Fruit fly (Drosophila melanogaster) whole organism, embryonic: Measurements from ENCODE around the gene CG13384.

Experiments used
- Atf3 ChIP-seq: fragments of 200-800 bp; sonication (Bioruptor generic); optimal IDR thresholded peaks from 3 replicates; lab custom pipeline; 2016; ENCODE audit warnings: missing biosample characterization, missing genetic modification characterization
- Blimp-1 ChIP-seq: fragments of 200-800 bp; sonication (Bioruptor generic); optimal IDR thresholded peaks from 3 replicates; lab custom pipeline; 2018; ENCODE audit warnings: missing biosample characterization, missing genetic modification characterization, mild to moderate bottlenecking, moderate library complexity, missing genetic modification reagents
- CG10209 ChIP-seq: fragments of 200-800 bp; sonication (Bioruptor generic); optimal IDR thresholded peaks from 3 replicates; lab custom pipeline; 2017; ENCODE audit warnings: missing biosample characterization, mild to moderate bottlenecking, missing genetic modification characterization, missing genetic modification reagents
- CG11560 ChIP-seq: fragments of 200-800 bp; sonication (Bioruptor generic); IDR thresholded peaks from 3 replicates; pipeline ENCODE4 v1.3.6; 2022; ENCODE audit warnings: missing biosample characterization, missing genetic modification characterization
- CG12104 ChIP-seq: fragments of 200-800 bp; sonication (Bioruptor generic); optimal IDR thresholded peaks from 3 replicates; lab custom pipeline; 2016; ENCODE audit warnings: missing biosample characterization, missing genetic modification characterization
- CG12155 ChIP-seq: fragments of 200-800 bp; sonication (Bioruptor generic); optimal IDR thresholded peaks from 3 replicates; lab custom pipeline; 2016; ENCODE audit warnings: missing biosample characterization, missing genetic modification characterization
- CG1233 ChIP-seq: fragments of 200-800 bp; sonication (Bioruptor generic); optimal IDR thresholded peaks from 4 replicates; lab custom pipeline; 2018; ENCODE audit warnings: missing biosample characterization, mild to moderate bottlenecking, missing genetic modification characterization
- CG14710 ChIP-seq: fragments of 200-800 bp; sonication (Bioruptor generic); optimal IDR thresholded peaks from 3 replicates; lab custom pipeline; 2019; ENCODE audit warnings: missing biosample characterization, mild to moderate bottlenecking, missing genetic modification characterization, moderate library complexity
- CG15514 ChIP-seq: fragments of 200-800 bp; sonication (Bioruptor generic); optimal IDR thresholded peaks from 3 replicates; lab custom pipeline; 2017; ENCODE audit warnings: missing biosample characterization, missing genetic modification characterization, mild to moderate bottlenecking, moderate library complexity, missing genetic modification reagents
- CG17802 ChIP-seq: fragments of 200-800 bp; sonication (Bioruptor generic); optimal IDR thresholded peaks from 2 replicates; lab custom pipeline; 2018; ENCODE audit warnings: missing biosample characterization, mild to moderate bottlenecking, missing genetic modification characterization, moderate library complexity
- CG17912 ChIP-seq: fragments of 200-800 bp; sonication (Bioruptor generic); optimal IDR thresholded peaks from 2 replicates; lab custom pipeline; 2018; ENCODE audit warnings: missing biosample characterization, mild to moderate bottlenecking, missing genetic modification characterization
- CG1832 ChIP-seq: fragments of 200-800 bp; sonication (Bioruptor generic); optimal IDR thresholded peaks from 2 replicates; lab custom pipeline; 2017; ENCODE audit warnings: missing biosample characterization, mild to moderate bottlenecking, missing genetic modification characterization, inconsistent platforms
- CG18599 ChIP-seq: fragments of 200-800 bp; sonication (Bioruptor generic); optimal IDR thresholded peaks from 3 replicates; lab custom pipeline; 2017; ENCODE audit warnings: missing biosample characterization, missing genetic modification characterization, mild to moderate bottlenecking, moderate library complexity, missing genetic modification reagents
- CG2120 ChIP-seq: fragments of 200-800 bp; sonication (Bioruptor generic); optimal IDR thresholded peaks from 3 replicates; lab custom pipeline; 2016; ENCODE audit warnings: missing biosample characterization, missing genetic modification characterization
- CG31224 ChIP-seq: fragments of 200-800 bp; sonication (Bioruptor generic); IDR thresholded peaks from 2 replicates; pipeline ENCODE4 v1.3.6; 2022; ENCODE audit warnings: missing biosample characterization, missing genetic modification characterization
- CG3281 ChIP-seq: fragments of 200-800 bp; sonication (Bioruptor generic); optimal IDR thresholded peaks from 3 replicates; lab custom pipeline; 2017; ENCODE audit warnings: missing biosample characterization, mild to moderate bottlenecking, missing genetic modification characterization
- CG34422 ChIP-seq: fragments of 200-800 bp; sonication (Bioruptor generic); IDR thresholded peaks from 3 replicates; pipeline ENCODE4 v1.3.6; 2022; ENCODE audit warnings: missing biosample characterization, missing genetic modification characterization
- CG4820 ChIP-seq: fragments of 200-800 bp; sonication (Bioruptor generic); optimal IDR thresholded peaks from 3 replicates; lab custom pipeline; 2016; ENCODE audit warnings: missing biosample characterization, missing genetic modification characterization
- CG4854 ChIP-seq: fragments of 200-800 bp; sonication (Bioruptor generic); optimal IDR thresholded peaks from 2 replicates; lab custom pipeline; 2016; ENCODE audit warnings: missing biosample characterization, missing genetic modification characterization, inconsistent platforms
- Chrac-16 ChIP-seq: fragments of 200-800 bp; sonication (Bioruptor generic); optimal IDR thresholded peaks from 3 replicates; lab custom pipeline; 2016; ENCODE audit warnings: missing biosample characterization, missing genetic modification characterization
- D19A ChIP-seq: fragments of 200-800 bp; optimal IDR thresholded peaks from 3 replicates; lab custom pipeline; 2019; ENCODE audit warnings: missing biosample characterization, mild to moderate bottlenecking, missing genetic modification characterization, moderate library complexity
- Doc3 ChIP-seq: fragments of 200-800 bp; sonication (Bioruptor generic); IDR thresholded peaks from 3 replicates; pipeline ENCODE4 v1.3.6; 2022; ENCODE audit warnings: missing biosample characterization, missing genetic modification characterization; ENCODE audit not compliant: partially characterized antibody
- HLHmδ ChIP-seq: fragments of 200-800 bp; sonication (Bioruptor generic); optimal IDR thresholded peaks from 2 replicates; lab custom pipeline; 2018; ENCODE audit warnings: missing biosample characterization, mild to moderate bottlenecking, missing genetic modification characterization, moderate library complexity
- Hey ChIP-seq: fragments of 200-800 bp; sonication (Bioruptor generic); optimal IDR thresholded peaks from 3 replicates; lab custom pipeline; 2018; ENCODE audit warnings: missing biosample characterization, mild to moderate bottlenecking, missing genetic modification characterization
- Hsf ChIP-seq: fragments of 200-800 bp; sonication (Bioruptor generic); optimal IDR thresholded peaks from 3 replicates; lab custom pipeline; 2016; ENCODE audit warnings: missing biosample characterization, missing genetic modification characterization
- MESR4 ChIP-seq: fragments of 200-800 bp; sonication (Bioruptor generic); optimal IDR thresholded peaks from 2 replicates; lab custom pipeline; 2018; ENCODE audit warnings: missing biosample characterization, mild to moderate bottlenecking, missing genetic modification characterization, moderate library complexity
- Mad ChIP-seq: fragments of 200-800 bp; sonication (Bioruptor generic); optimal IDR thresholded peaks from 2 replicates; lab custom pipeline; 2016; ENCODE audit warnings: missing biosample characterization, missing genetic modification characterization
- Sox102F ChIP-seq: fragments of 200-800 bp; sonication (Bioruptor generic); optimal IDR thresholded peaks from 2 replicates; lab custom pipeline; 2018; ENCODE audit warnings: missing biosample characterization, mild to moderate bottlenecking, missing genetic modification characterization, moderate library complexity
- aop ChIP-seq: fragments of 200-800 bp; sonication (Bioruptor generic); IDR thresholded peaks from 2 replicates; pipeline ENCODE4 v1.3.6; 2022; ENCODE audit warnings: missing biosample characterization, missing genetic modification characterization
- ato ChIP-seq: fragments of 200-800 bp; sonication (Bioruptor generic); IDR thresholded peaks from 2 replicates; pipeline ENCODE4 v1.3.6; 2022; ENCODE audit warnings: missing biosample characterization, missing genetic modification characterization; ENCODE audit not compliant: partially characterized antibody
- bsh ChIP-seq, 2 experiments: fragments of 200-800 bp; sonication (Bioruptor generic); optimal IDR thresholded peaks; 2 replicates each; lab custom pipeline; 2017 to 2018; ENCODE audit warnings: mild to moderate bottlenecking in 2 of 2, missing biosample characterization in 2 of 2, missing genetic modification characterization in 2 of 2, moderate library complexity in 1 of 2
- cad ChIP-seq: fragments of >200 bp; optimal IDR thresholded peaks from 2 replicates; lab custom pipeline; 2017; ENCODE audit warnings: missing biosample characterization, missing genetic modification characterization
- cas ChIP-seq: fragments of 200-800 bp; sonication (Bioruptor generic); IDR thresholded peaks from 2 replicates; pipeline ENCODE4 v1.3.6; 2022; ENCODE audit warnings: missing biosample characterization, missing genetic modification characterization
- caup ChIP-seq: fragments of 200-800 bp; sonication (Bioruptor generic); optimal IDR thresholded peaks from 3 replicates; lab custom pipeline; 2017; ENCODE audit warnings: missing biosample characterization, mild to moderate bottlenecking, missing genetic modification characterization, moderate library complexity; ENCODE audit not compliant: severe bottlenecking
- chm ChIP-seq: fragments of 200-800 bp; sonication (Bioruptor generic); IDR thresholded peaks from 2 replicates; pipeline ENCODE4 v1.3.6; 2022; ENCODE audit warnings: missing biosample characterization, missing genetic modification characterization
- ems ChIP-seq: fragments of 200-800 bp; sonication (Bioruptor generic); optimal IDR thresholded peaks from 3 replicates; lab custom pipeline; 2016; ENCODE audit warnings: missing biosample characterization, missing genetic modification characterization
- ewg ChIP-seq: fragments of 200-800 bp; sonication (Bioruptor generic); optimal IDR thresholded peaks from 3 replicates; lab custom pipeline; 2017; ENCODE audit warnings: mild to moderate bottlenecking, missing biosample characterization, missing genetic modification reagents, missing genetic modification characterization
- ftz-f1 ChIP-seq: fragments of 200-800 bp; sonication (Bioruptor generic); optimal IDR thresholded peaks from 2 replicates; lab custom pipeline; 2016; ENCODE audit warnings: missing biosample characterization, missing genetic modification characterization
- gcm2 ChIP-seq: fragments of 200-800 bp; sonication (Bioruptor generic); optimal IDR thresholded peaks from 2 replicates; lab custom pipeline; 2016; ENCODE audit warnings: missing biosample characterization, missing genetic modification characterization
- grau ChIP-seq: fragments of 200-800 bp; optimal IDR thresholded peaks from 3 replicates; lab custom pipeline; 2019; ENCODE audit warnings: missing biosample characterization, mild to moderate bottlenecking, missing genetic modification characterization, moderate library complexity
- jumu ChIP-seq: fragments of 200-800 bp; sonication (Bioruptor generic); optimal IDR thresholded peaks from 3 replicates; lab custom pipeline; 2016; ENCODE audit warnings: missing biosample characterization, missing genetic modification characterization
- nmo ChIP-seq: fragments of 200-800 bp; sonication (Bioruptor generic); optimal IDR thresholded peaks from 2 replicates; lab custom pipeline; 2018; ENCODE audit warnings: missing biosample characterization, mild to moderate bottlenecking, missing genetic modification characterization, moderate library complexity
- nom ChIP-seq: fragments of 200-800 bp; sonication (Bioruptor generic); optimal IDR thresholded peaks from 2 replicates; lab custom pipeline; 2017; ENCODE audit warnings: missing biosample characterization, missing genetic modification characterization, mild to moderate bottlenecking, moderate library complexity, missing genetic modification reagents
- pb ChIP-seq: fragments of 200-800 bp; sonication (Bioruptor generic); optimal IDR thresholded peaks from 3 replicates; lab custom pipeline; 2016; ENCODE audit warnings: missing biosample characterization, missing genetic modification characterization
- psq ChIP-seq: fragments of 200-800 bp; sonication (Bioruptor generic); optimal IDR thresholded peaks from 2 replicates; lab custom pipeline; 2017; ENCODE audit warnings: missing biosample characterization, missing genetic modification characterization
- shn ChIP-seq: fragments of 200-800 bp; sonication (Bioruptor generic); optimal IDR thresholded peaks from 3 replicates; lab custom pipeline; 2016; ENCODE audit warnings: missing biosample characterization, missing genetic modification characterization
- toy ChIP-seq: fragments of 200-800 bp; sonication (Bioruptor generic); IDR thresholded peaks from 2 replicates; pipeline ENCODE4 v1.3.6; 2022; ENCODE audit warnings: missing biosample characterization, missing genetic modification characterization
- trem ChIP-seq: fragments of 200-800 bp; optimal IDR thresholded peaks from 3 replicates; lab custom pipeline; 2019; ENCODE audit warnings: missing biosample characterization, mild to moderate bottlenecking, missing genetic modification characterization, moderate library complexity
- zen ChIP-seq: fragments of 200-800 bp; sonication (Bioruptor generic); optimal IDR thresholded peaks from 3 replicates; lab custom pipeline; 2018; ENCODE audit warnings: missing biosample characterization, mild to moderate bottlenecking, missing genetic modification characterization, moderate library complexity

The CG13384 gene

DNA sequence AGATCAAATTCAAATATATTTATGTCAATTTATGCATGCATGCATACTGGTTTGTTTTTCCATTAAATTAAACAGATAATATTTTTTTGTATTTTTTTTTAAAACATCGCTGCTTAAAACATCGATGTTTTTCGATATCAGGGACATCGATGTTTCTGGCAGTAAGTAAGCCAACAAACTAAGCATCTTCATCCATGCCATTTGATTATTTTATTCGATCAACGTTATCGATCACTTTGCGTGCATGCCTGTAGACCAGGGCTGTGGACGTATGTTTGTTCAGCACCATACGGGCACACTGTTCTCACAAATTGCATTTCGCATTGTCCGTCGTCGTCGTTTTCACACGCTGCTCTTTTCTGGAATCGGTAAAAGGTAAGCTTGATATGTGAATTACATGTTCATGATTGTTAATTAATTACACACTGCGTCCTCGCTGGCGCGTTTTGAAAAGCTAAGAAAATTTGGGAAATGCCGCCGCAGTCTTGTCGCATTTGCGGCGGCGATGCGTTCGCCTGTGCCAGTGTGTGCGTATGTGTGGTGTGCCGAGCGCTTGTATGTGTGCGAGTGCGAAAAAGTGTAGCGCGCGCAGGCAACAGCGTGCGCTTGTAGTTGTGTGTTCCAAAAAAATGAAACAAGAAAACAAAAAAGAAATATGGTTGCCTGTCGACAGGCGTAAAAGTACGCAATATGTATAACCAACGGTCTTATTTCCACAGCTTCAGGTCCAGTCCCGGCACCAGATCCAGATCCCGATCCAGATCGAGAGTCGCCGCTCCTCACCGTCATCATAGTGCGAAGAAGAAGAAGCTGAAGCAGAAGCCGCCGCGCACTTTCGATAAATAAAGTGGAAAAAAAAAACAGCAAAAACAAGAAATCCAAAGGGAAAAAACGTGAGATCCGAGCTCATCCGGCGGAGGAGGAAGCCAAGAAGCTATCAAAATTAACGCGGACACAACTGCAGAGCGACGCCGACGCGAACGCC lies 19.3 kb downstream of the CG13384 start, which contains the start of gene emb (continued):
- TF ChIP-seq CG3281 (peak; percentile 73), jumu (peak; percentile 58), CG31224 (GFP tag; lab: Robert Waterston, UW) (no peak), CG18599 (GFP tag; lab: Kevin White, UChicago) (no peak), CG34422 (peak; percentile 79; the same call in 1 of the 3 replicates), Hey (tag; lab: Kevin White, UChicago) (no peak), ftz-f1 (GFP tag; lab: Kevin White, UChicago) (peak; percentile 19), shn (peak; percentile 46), Chrac-16 (peak; percentile 56), grau (peak; percentile 49), CG1832 (GFP tag; lab: Kevin White, UChicago) (no peak), CG12155 (GFP tag; lab: Kevin White, UChicago) (peak; percentile 28), toy (no peak), CG15514 (GFP tag; lab: Kevin White, UChicago) (peak; percentile 91), psq (GFP tag; lab: Kevin White, UChicago) (peak; percentile 19), CG11560 (tag; lab: Robert Waterston, UW) (peak; percentile 99), caup (GFP tag; lab: Kevin White, UChicago) (peak; percentile 36), Hsf (GFP tag; lab: Kevin White, UChicago) (peak; percentile 40), CG10209 (peak; percentile 13), bsh (GFP tag; optimal IDR thresholded peaks at IDR 0.05; lab: Kevin White, UChicago) (peak; percentile 7 to 76), Mad (GFP tag; lab: Kevin White, UChicago) (peak; percentile 65), gcm2 (GFP tag; lab: Kevin White, UChicago) (peak; percentile 26), Doc3 (peak; percentile 92), zen (peak; percentile 77), Atf3 (GFP tag; lab: Kevin White, UChicago) (no peak), CG4820 (GFP tag; lab: Kevin White, UChicago) (peak; percentile 48), CG1233 (GFP tag; lab: Kevin White, UChicago) (peak; percentile 40), aop (GFP tag; lab: Robert Waterston, UW) (0 out of 2 replicates have a peak, but pooled peaks have one; percentile 30), CG4854 (peak; percentile 43), nmo (GFP tag; lab: Kevin White, UChicago) (peak; percentile 77)

DNA sequence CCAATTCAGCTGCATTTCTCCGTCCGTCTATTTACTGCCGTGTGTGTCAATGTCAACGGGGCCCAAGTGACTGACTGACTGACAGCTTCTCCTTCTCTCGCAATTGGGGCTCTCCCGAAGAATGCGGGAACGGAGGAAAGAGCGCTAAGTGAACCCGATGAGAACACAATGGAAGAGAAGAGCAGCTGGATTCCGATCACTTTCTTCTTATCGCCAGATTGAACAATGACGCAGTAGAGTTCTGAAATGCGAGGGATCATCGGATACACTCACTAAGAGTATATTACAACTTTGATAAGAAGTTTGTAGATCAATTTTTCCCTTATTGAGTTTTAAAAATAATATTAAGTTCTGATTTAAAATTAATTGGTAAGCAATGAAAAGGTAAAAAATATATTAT lies 27.3 kb downstream of the CG13384 start, which contains the start of gene Naglu:
Gene Naglu (minus strand): TSS at position 339 of the 400 bp plus-strand sequence.
- TF ChIP-seq ewg (no peak), CG14710 (tag; lab: Kevin White, UChicago) (peak; percentile 10), CG12104 (GFP tag; lab: Kevin White, UChicago) (no peak), pb (GFP tag; lab: Kevin White, UChicago) (no peak), MESR4 (GFP tag; lab: Kevin White, UChicago) (no peak), CG17912 (GFP tag; lab: Kevin White, UChicago) (no peak), HLHmδ (GFP tag; lab: Kevin White, UChicago) (peak; percentile 46), Blimp-1 (GFP tag; lab: Kevin White, UChicago) (peak; percentile 60), nom (GFP tag; lab: Kevin White, UChicago) (peak; percentile 43), ato (peak; percentile 46; the same call in 1 of the 2 replicates), ems (no peak), Sox102F (GFP tag; lab: Kevin White, UChicago) (no peak), CG2120 (GFP tag; lab: Kevin White, UChicago) (no peak), D19A (peak; percentile 86), trem (tag; lab: Kevin White, UChicago) (no peak), chm (GFP tag; lab: Robert Waterston, UW) (no peak), cad (GFP tag; lab: Kevin White, UChicago) (no peak), bsh (GFP tag; optimal IDR thresholded peaks at IDR 0.05; lab: Kevin White, UChicago) (peak in 1 of 2 experiments; percentile 12), CG17802 (tag; lab: Kevin White, UChicago) (peak; percentile 38), cas (0 out of 2 replicates have a peak, but pooled peaks have one; percentile 17)
